Worm (Caenorhabditis elegans) whole organism, young adult: ENCODE data around the gene F26F4.8.

Source experiments
- F10E7.11 ChIP-seq: sonication (generic microtip); optimal IDR thresholded peaks from 2 replicates; lab custom pipeline; 2017; ENCODE audit warnings: mild to moderate bottlenecking, missing genetic modification characterization, moderate library complexity, missing compliant biosample characterization
- cebp-2 ChIP-seq: fragments of 200-800 bp; sonication (Bioruptor generic); IDR thresholded peaks from 2 replicates; pipeline ENCODE4 v1.3.6; 2022; ENCODE audit warnings: missing genetic modification characterization, missing compliant biosample characterization
- nfyb-1 ChIP-seq: fragments of 200-800 bp; sonication (Bioruptor generic); IDR thresholded peaks from 2 replicates; pipeline ENCODE4 v1.3.6; 2022; ENCODE audit warnings: missing genetic modification reagents, missing genetic modification characterization, missing compliant biosample characterization
- sdz-38 ChIP-seq: sonication (generic microtip); optimal IDR thresholded peaks from 2 replicates; lab custom pipeline; 2016; ENCODE audit warnings: missing genotype, missing genetic modification characterization, missing compliant biosample characterization
- sptf-2 ChIP-seq: fragments of 200-800 bp; sonication (Bioruptor generic); optimal IDR thresholded peaks from 2 replicates; lab custom pipeline; 2018; ENCODE audit warnings: mild to moderate bottlenecking, missing genetic modification characterization, missing compliant biosample characterization

- TF ChIP-seq nfyb-1 (GFP tag; lab: Robert Waterston, UW) = no peak
- no peak for TF ChIP-seq F10E7.11 (tag; lab: Kevin White, UChicago)
- no peak for TF ChIP-seq sdz-38 (tag; lab: Kevin White, UChicago)
- TF ChIP-seq sptf-2 = no peak
- TF ChIP-seq cebp-2 (GFP tag; lab: Robert Waterston, UW) = no peak
Observed at ce11 chrIII:4948631-4949030, 43.4 kb upstream of the F26F4.8 start.
